Fruit fly (Drosophila melanogaster): ENCODE results near the gene Act5C.
A peak's percentile ranks its signal among the peaks of the same experiment; 100 is the strongest.

Act5C gene

dm6 chrX:5900146-5901093 is at the start of gene Act5C (continued):
- TF ChIP-seq gfzf (GFP tag; optimal IDR thresholded peaks at IDR 0.05) (peak; percentile 11), Hr3 (GFP tag; optimal IDR thresholded peaks at IDR 0.05) (peak; percentile 93), CG12744 (GFP tag; optimal IDR thresholded peaks at IDR 0.05) (peak; percentile 87), klu (GFP tag; IDR thresholded peaks at IDR 0.05) (peak; percentile 77), CG10565 (GFP tag; optimal IDR thresholded peaks at IDR 0.05) (peak; percentile 90), CG2116 (GFP tag; optimal IDR thresholded peaks at IDR 0.05) (peak; percentile 68), her (GFP tag; optimal IDR thresholded peaks at IDR 0.05) (peak; percentile 92), fd96Cb (tag; optimal IDR thresholded peaks at IDR 0.05) (peak; percentile 95), CG12769 (tag; optimal IDR thresholded peaks at IDR 0.05) (peak; percentile 98), Elba2 (GFP tag; optimal IDR thresholded peaks at IDR 0.05) (peak; percentile 74), Nf-YC (tag; optimal IDR thresholded peaks at IDR 0.05) (peak; percentile 69), gcm2 (GFP tag; optimal IDR thresholded peaks at IDR 0.05) (peak; percentile 90), TFAM (GFP tag; optimal IDR thresholded peaks at IDR 0.05) (peak; percentile 75), CG10366 (GFP tag; IDR thresholded peaks at IDR 0.05) (peak; percentile 91), amos (GFP tag; IDR thresholded peaks at IDR 0.05; ENCODE audit: partially characterized antibody) (0 out of 2 replicates have a peak, but pooled peaks have one; percentile 5), tin (GFP tag; optimal IDR thresholded peaks at IDR 0.05) (peak; percentile 94), CG17328 (GFP tag; IDR thresholded peaks at IDR 0.05) (peak; percentile 94), CG3281 (GFP tag; optimal IDR thresholded peaks at IDR 0.05) (peak; percentile 91), dimm (GFP tag; IDR thresholded peaks at IDR 0.05) (peak; percentile 70), jumu (GFP tag; optimal IDR thresholded peaks at IDR 0.05) (peak; percentile 95), tx (GFP tag; optimal IDR thresholded peaks at IDR 0.05) (peak; percentile 92), Rfx (GFP tag; IDR thresholded peaks at IDR 0.05) (peak; percentile 96), Ptx1 (GFP tag; IDR thresholded peaks at IDR 0.05) (peak; percentile 93), hth (optimal IDR thresholded peaks at IDR 0.05) (no peak), CG6175 (GFP tag; IDR thresholded peaks at IDR 0.05) (peak; percentile 79), CG2712 (tag; optimal IDR thresholded peaks at IDR 0.05) (peak; percentile 96), eve (GFP tag; optimal IDR thresholded peaks at IDR 0.05) (peak in 1 of 2 experiments; percentile 56), chinmo (GFP tag; IDR thresholded peaks at IDR 0.05; ENCODE audit: partially characterized antibody) (peak; percentile 68; the same call in 2 of the 4 replicates), sim (GFP tag; IDR thresholded peaks at IDR 0.05) (peak; percentile 90), Fer1 (GFP tag; optimal IDR thresholded peaks at IDR 0.05) (peak; percentile 89), CG4854 (GFP tag; optimal IDR thresholded peaks at IDR 0.05) (peak; percentile 93), abd-A (tag; optimal IDR thresholded peaks at IDR 0.05) (peak; percentile 41), CG9817 (tag; optimal IDR thresholded peaks at IDR 0.05) (peak; percentile 87), Usf (GFP tag; optimal IDR thresholded peaks at IDR 0.05) (peak; percentile 86), pzg (GFP tag; optimal IDR thresholded peaks at IDR 0.05) (peak; percentile 9), Lim3 (GFP tag; IDR thresholded peaks at IDR 0.05) (peak; percentile 69), ac (GFP tag; optimal IDR thresholded peaks at IDR 0.05) (peak; percentile 96), CG33557 (GFP tag; optimal IDR thresholded peaks at IDR 0.05) (peak; percentile 91), CG3847 (GFP tag; IDR thresholded peaks at IDR 0.05) (peak; percentile 90), phol (tag; optimal IDR thresholded peaks at IDR 0.05) (peak; percentile 93), CG4707 (GFP tag; optimal IDR thresholded peaks at IDR 0.05) (peak; percentile 92), CG15011 (GFP tag; optimal IDR thresholded peaks at IDR 0.05) (peak; percentile 86), wek (GFP tag; optimal IDR thresholded peaks at IDR 0.05) (peak; percentile 87), Awh (GFP tag; IDR thresholded peaks at IDR 0.05) (peak; percentile 92), CG3726 (GFP tag; IDR thresholded peaks at IDR 0.05) (peak; percentile 96), lbe (GFP tag; optimal IDR thresholded peaks at IDR 0.05) (peak; percentile 96), Optix (GFP tag; IDR thresholded peaks at IDR 0.05) (peak; percentile 92), CG3163 (GFP tag; optimal IDR thresholded peaks at IDR 0.05) (peak; percentile 82), B-H2 (GFP tag; optimal IDR thresholded peaks at IDR 0.05) (no peak)

All from whole organism, embryonic.